Worm (Caenorhabditis elegans) whole organism, young adult: ENCODE results near the gene Y48C3A.14.

Source experiments
- bed-2 ChIP-seq: fragments of 200-800 bp; sonication (Bioruptor generic); IDR thresholded peaks from 2 replicates; pipeline ENCODE4 v1.3.6; 2022; ENCODE audit warnings: missing genetic modification reagents, missing genetic modification characterization, missing compliant biosample characterization
- nfya-1 ChIP-seq: sonication (generic microtip); optimal IDR thresholded peaks from 2 replicates; lab custom pipeline; 2017; ENCODE audit warnings: antibody characterized with exemption, missing compliant biosample characterization, missing genetic modification characterization, borderline replicate concordance; ENCODE audit not compliant: insufficient read depth
- nfya-2 ChIP-seq: fragments of 200-800 bp; sonication (Bioruptor generic); IDR thresholded peaks from 2 replicates; pipeline ENCODE4 v1.3.6; 2022; ENCODE audit warnings: missing genetic modification reagents, missing genetic modification characterization, missing compliant biosample characterization
- nfyb-1 ChIP-seq: fragments of 200-800 bp; sonication (Bioruptor generic); IDR thresholded peaks from 2 replicates; pipeline ENCODE4 v1.3.6; 2022; ENCODE audit warnings: missing genetic modification reagents, missing genetic modification characterization, missing compliant biosample characterization
- sea-2 ChIP-seq: fragments of 200-800 bp; sonication (Bioruptor generic); IDR thresholded peaks from 2 replicates; pipeline ENCODE4 v1.3.6; 2022; ENCODE audit warnings: missing genetic modification characterization, missing compliant biosample characterization
- sptf-2 ChIP-seq: fragments of 200-800 bp; sonication (Bioruptor generic); optimal IDR thresholded peaks from 2 replicates; lab custom pipeline; 2018; ENCODE audit warnings: mild to moderate bottlenecking, missing genetic modification characterization, missing compliant biosample characterization
- unc-130 ChIP-seq: sonication (generic microtip); optimal IDR thresholded peaks from 2 replicates; lab custom pipeline; 2016; ENCODE audit warnings: missing genetic modification reagents, missing genetic modification characterization, missing compliant biosample characterization

DNA sequence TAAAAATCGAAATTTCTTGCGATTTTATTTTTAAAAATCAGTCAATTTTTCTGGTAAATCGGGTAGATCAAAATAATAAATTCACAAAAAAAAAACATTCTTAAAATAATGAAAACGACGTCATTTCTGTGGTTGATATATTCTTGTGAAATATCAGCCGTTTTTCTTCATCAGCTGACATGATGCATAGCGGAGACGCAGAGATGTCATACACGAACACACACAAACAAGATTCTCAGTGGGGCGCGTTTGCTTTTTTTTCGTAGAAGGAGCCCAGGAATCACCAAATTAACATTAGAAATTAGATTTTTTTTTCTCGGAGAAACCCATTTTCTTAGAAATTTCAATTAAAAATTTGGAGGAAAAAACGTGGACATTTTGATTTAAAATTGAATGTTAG is 58.1 kb downstream of the Y48C3A.14 start:
- TF ChIP-seq sea-2 (GFP tag; lab: Robert Waterston, UW), result no peak
- TF ChIP-seq nfya-2 (GFP tag; lab: Robert Waterston, UW), result no peak
- TF ChIP-seq unc-130, result no peak
- TF ChIP-seq nfyb-1 (GFP tag; lab: Robert Waterston, UW), result no peak
- no peak for TF ChIP-seq nfya-1 (tag; lab: Kevin White, UChicago)
- no peak for TF ChIP-seq bed-2 (GFP tag; lab: Robert Waterston, UW)
- TF ChIP-seq sptf-2 (GFP tag; lab: Kevin White, UChicago), result no peak
